Worm (Caenorhabditis elegans) whole organism, late embryonic: ENCODE data around the gene Y37E11B.10.

Experiments used
- C08G9.2 ChIP-seq: sonication (generic microtip); optimal IDR thresholded peaks from 2 replicates; lab custom pipeline; 2016; ENCODE audit warnings: mild to moderate bottlenecking, missing genetic modification characterization, moderate library complexity, missing compliant biosample characterization
- F13H6.1 ChIP-seq: sonication (generic microtip); optimal IDR thresholded peaks from 2 replicates; lab custom pipeline; 2016; ENCODE audit warnings: missing genetic modification characterization, missing compliant biosample characterization
- K02D7.2 ChIP-seq: sonication (generic microtip); optimal IDR thresholded peaks from 2 replicates; lab custom pipeline; 2017; ENCODE audit warnings: mild to moderate bottlenecking, missing genetic modification characterization, missing compliant biosample characterization
- K09A11.1 ChIP-seq: sonication (generic microtip); optimal IDR thresholded peaks from 2 replicates; lab custom pipeline; 2017; ENCODE audit warnings: antibody characterized with exemption, mild to moderate bottlenecking, missing genetic modification characterization, missing compliant biosample characterization; ENCODE audit not compliant: insufficient read depth
- T23F11.4 ChIP-seq: fragments of 200-800 bp; sonication (Bioruptor generic); optimal IDR thresholded peaks from 2 replicates; lab custom pipeline; 2018; ENCODE audit warnings: mild to moderate bottlenecking, missing genetic modification characterization, missing compliant biosample characterization
- ahr-1 ChIP-seq: sonication (generic microtip); optimal IDR thresholded peaks from 2 replicates; lab custom pipeline; 2016; ENCODE audit warnings: missing genetic modification characterization, missing compliant biosample characterization
- ama-1 ChIP-seq: fragments of 150-350 bp; optimal IDR thresholded peaks from 2 replicates; lab custom pipeline; 2014
- ceh-18 ChIP-seq: sonication (generic microtip); optimal IDR thresholded peaks from 2 replicates; lab custom pipeline; 2016; ENCODE audit warnings: missing genetic modification characterization, missing compliant biosample characterization
- ceh-19 ChIP-seq: fragments of 200-800 bp; sonication (Bioruptor generic); optimal IDR thresholded peaks from 2 replicates; lab custom pipeline; 2018; ENCODE audit warnings: mild to moderate bottlenecking, missing genetic modification characterization, missing compliant biosample characterization
- ceh-2 ChIP-seq: sonication (generic microtip); optimal IDR thresholded peaks from 2 replicates; lab custom pipeline; 2016; ENCODE audit warnings: missing genotype, missing genetic modification characterization, missing compliant biosample characterization
- ceh-22 ChIP-seq: sonication (generic microtip); optimal IDR thresholded peaks from 2 replicates; lab custom pipeline; 2017; ENCODE audit warnings: missing biosample characterization, missing genetic modification characterization
- ceh-24 ChIP-seq: sonication (generic microtip); optimal IDR thresholded peaks from 2 replicates; lab custom pipeline; 2016; ENCODE audit warnings: mild to moderate bottlenecking, missing genetic modification characterization, missing compliant biosample characterization
- ceh-31 ChIP-seq: sonication (generic microtip); optimal IDR thresholded peaks from 2 replicates; lab custom pipeline; 2016; ENCODE audit warnings: missing genetic modification characterization, missing compliant biosample characterization
- ceh-45 ChIP-seq: fragments of 200-800 bp; sonication (Bioruptor generic); IDR thresholded peaks from 2 replicates; pipeline ENCODE4 v1.3.6; 2022; ENCODE audit warnings: missing genetic modification reagents, missing genetic modification characterization, missing compliant biosample characterization
- che-1 ChIP-seq: sonication (generic microtip); optimal IDR thresholded peaks from 2 replicates; lab custom pipeline; 2016; ENCODE audit warnings: mild to moderate bottlenecking, missing genetic modification characterization, missing compliant biosample characterization
- dmd-4 ChIP-seq: sonication (generic microtip); optimal IDR thresholded peaks from 2 replicates; lab custom pipeline; 2016; ENCODE audit warnings: borderline replicate concordance, missing genetic modification characterization, missing compliant biosample characterization
- dve-1 ChIP-seq: sonication (generic microtip); optimal IDR thresholded peaks from 2 replicates; lab custom pipeline; 2017; ENCODE audit warnings: antibody characterized with exemption, mild to moderate bottlenecking, missing genetic modification characterization, missing compliant biosample characterization
- elt-2 ChIP-seq: sonication (generic microtip); optimal IDR thresholded peaks from 2 replicates; lab custom pipeline; 2016; ENCODE audit warnings: missing genetic modification reagents, missing genetic modification characterization, missing compliant biosample characterization
- ets-4 ChIP-seq: sonication (generic microtip); optimal IDR thresholded peaks from 2 replicates; lab custom pipeline; 2016; ENCODE audit warnings: missing genetic modification characterization, missing compliant biosample characterization
- fax-1 ChIP-seq: sonication (generic microtip); optimal IDR thresholded peaks from 2 replicates; lab custom pipeline; 2016; ENCODE audit warnings: missing genotype, missing genetic modification characterization, missing compliant biosample characterization
- fkh-10 ChIP-seq: fragments of 150-350 bp; optimal IDR thresholded peaks from 2 replicates; lab custom pipeline; 2014; ENCODE audit warnings: missing biosample characterization, missing genetic modification reagents, missing genetic modification characterization
- fkh-6 ChIP-seq: sonication (generic microtip); optimal IDR thresholded peaks from 2 replicates; lab custom pipeline; 2016; ENCODE audit warnings: missing genetic modification characterization, missing compliant biosample characterization
- hlh-15 ChIP-seq: sonication (generic microtip); optimal IDR thresholded peaks from 2 replicates; lab custom pipeline; 2016; ENCODE audit warnings: missing genetic modification characterization, missing compliant biosample characterization
- hlh-30 ChIP-seq: sonication (generic microtip); optimal IDR thresholded peaks from 2 replicates; lab custom pipeline; 2017; ENCODE audit warnings: antibody characterized with exemption, missing genetic modification characterization, missing compliant biosample characterization; ENCODE audit not compliant: insufficient read depth
- hlh-8 ChIP-seq: sonication (generic microtip); optimal IDR thresholded peaks from 2 replicates; lab custom pipeline; 2016; ENCODE audit warnings: missing genotype, missing genetic modification characterization, missing compliant biosample characterization
- lim-6 ChIP-seq: sonication (generic microtip); optimal IDR thresholded peaks from 2 replicates; lab custom pipeline; 2016; ENCODE audit warnings: missing genetic modification characterization, missing compliant biosample characterization
- madf-2 ChIP-seq: sonication (generic microtip); optimal IDR thresholded peaks from 2 replicates; lab custom pipeline; 2017; ENCODE audit warnings: missing genetic modification characterization, missing compliant biosample characterization
- mec-3 ChIP-seq: sonication (generic microtip); optimal IDR thresholded peaks from 2 replicates; lab custom pipeline; 2016; ENCODE audit warnings: borderline replicate concordance, missing genetic modification characterization, missing compliant biosample characterization
- nfya-1 ChIP-seq: sonication (generic microtip); optimal IDR thresholded peaks from 2 replicates; lab custom pipeline; 2017; ENCODE audit warnings: missing genetic modification characterization, mild to moderate bottlenecking, missing compliant biosample characterization, antibody characterized with exemption, moderate library complexity
- nhr-11 ChIP-seq: fragments of 150-350 bp; optimal IDR thresholded peaks from 2 replicates; lab custom pipeline; 2014; ENCODE audit warnings: missing biosample characterization, missing genetic modification characterization
- odd-2 ChIP-seq: sonication (generic microtip); optimal IDR thresholded peaks from 2 replicates; lab custom pipeline; 2017; ENCODE audit warnings: antibody characterized with exemption, mild to moderate bottlenecking, missing genetic modification characterization, missing compliant biosample characterization
- pag-3 ChIP-seq: sonication (generic microtip); optimal IDR thresholded peaks from 2 replicates; lab custom pipeline; 2016; ENCODE audit warnings: missing compliant biosample characterization, missing genetic modification characterization, borderline replicate concordance
- pha-4 ChIP-seq: fragments of 150-350 bp; optimal IDR thresholded peaks from 2 replicates; lab custom pipeline; 2018; ENCODE audit warnings: missing biosample characterization, missing genetic modification reagents, missing genetic modification characterization
- pros-1 ChIP-seq: fragments of 150-350 bp; optimal IDR thresholded peaks from 2 replicates; lab custom pipeline; 2014; ENCODE audit warnings: missing biosample characterization, missing genetic modification reagents, missing genetic modification characterization
- ref-2 ChIP-seq: sonication (generic microtip); optimal IDR thresholded peaks from 2 replicates; lab custom pipeline; 2016; ENCODE audit warnings: missing genetic modification characterization, missing compliant biosample characterization
- rnt-1 ChIP-seq: sonication (generic microtip); optimal IDR thresholded peaks from 2 replicates; lab custom pipeline; 2016; ENCODE audit warnings: missing genetic modification characterization, missing compliant biosample characterization
- sdc-2 ChIP-seq: sonication (generic microtip); optimal IDR thresholded peaks from 2 replicates; lab custom pipeline; 2016; ENCODE audit warnings: missing genotype, missing genetic modification characterization, missing compliant biosample characterization
- sox-2 ChIP-seq: fragments of 200-800 bp; sonication (Bioruptor generic); IDR thresholded peaks from 2 replicates; pipeline ENCODE4 v1.3.6; 2022; ENCODE audit warnings: missing genetic modification reagents, missing genetic modification characterization, missing compliant biosample characterization
- sox-4 ChIP-seq: sonication (generic microtip); optimal IDR thresholded peaks from 2 replicates; lab custom pipeline; 2017; ENCODE audit warnings: mild to moderate bottlenecking, missing genetic modification characterization, inconsistent platforms, missing compliant biosample characterization
- syd-9 ChIP-seq: sonication (generic microtip); optimal IDR thresholded peaks from 2 replicates; lab custom pipeline; 2016; ENCODE audit warnings: mild to moderate bottlenecking, missing genetic modification characterization, moderate library complexity, missing compliant biosample characterization
- tbx-2 ChIP-seq: sonication (generic microtip); optimal IDR thresholded peaks from 2 replicates; lab custom pipeline; 2016; ENCODE audit warnings: missing genetic modification characterization, missing compliant biosample characterization
- tbx-7 ChIP-seq: sonication (generic microtip); optimal IDR thresholded peaks from 2 replicates; lab custom pipeline; 2016; ENCODE audit warnings: missing genotype, missing genetic modification characterization, missing compliant biosample characterization
- unc-42 ChIP-seq: sonication (generic microtip); optimal IDR thresholded peaks from 2 replicates; lab custom pipeline; 2016; ENCODE audit warnings: missing genotype, missing genetic modification characterization, missing compliant biosample characterization
- unc-55 ChIP-seq: sonication (generic microtip); optimal IDR thresholded peaks from 2 replicates; lab custom pipeline; 2017; ENCODE audit warnings: missing biosample characterization, missing genetic modification reagents, missing genetic modification characterization

Gene Y37E11B.10

ce11 chrIV:3644863-3645378 lies 38.7 kb upstream of the Y37E11B.10 start:
- TF ChIP-seq pros-1 (tag; lab: Kevin White, UChicago) (no peak), ceh-24 (tag; lab: Kevin White, UChicago) (no peak), ama-1 (lab: Kevin White, UChicago) (no peak), dmd-4 (tag; lab: Kevin White, UChicago) (no peak), fkh-6 (tag; lab: Kevin White, UChicago) (no peak), ceh-22 (no peak), K02D7.2 (tag; lab: Kevin White, UChicago) (no peak), fkh-10 (GFP tag; lab: Kevin White, UChicago) (no peak), unc-55 (GFP tag; lab: Kevin White, UChicago) (no peak), pag-3 (tag; lab: Kevin White, UChicago) (no peak), che-1 (tag; lab: Kevin White, UChicago) (no peak), ceh-45 (GFP tag; lab: Robert Waterston, UW) (no peak), nfya-1 (tag; lab: Kevin White, UChicago) (no peak), madf-2 (tag; lab: Kevin White, UChicago) (no peak), unc-42 (no peak), lim-6 (tag; lab: Kevin White, UChicago) (no peak)

- TF ChIP-seq hlh-15 (tag; lab: Kevin White, UChicago) (no peak), sox-4 (tag; lab: Kevin White, UChicago) (no peak)
Observed at ce11 chrIV:3642189-3642588, 35.9 kb upstream of the Y37E11B.10 start, which contains the start of gene CC8.3. TSS of gene CC8.3 (minus strand) at chrIV:3642289.

- peak; percentile 22 for TF ChIP-seq C08G9.2 (tag; lab: Kevin White, UChicago)
- no peak for TF ChIP-seq nhr-11 (tag; lab: Kevin White, UChicago)
Observed at ce11 chrIV:3638250-3638926, 32.1 kb upstream of the Y37E11B.10 start.

ce11 chrIV:3636528-3637129 lies 30.4 kb upstream of the Y37E11B.10 start, which contains the start of gene madf-9:
TSS of gene madf-9 (plus strand) at chrIV:3637079.
- peak; percentile 41 for TF ChIP-seq ceh-2 (tag; lab: Kevin White, UChicago)
- TF ChIP-seq fax-1 (tag; lab: Kevin White, UChicago): peak; percentile 21
- TF ChIP-seq ceh-19 (GFP tag; lab: Kevin White, UChicago): peak; percentile 32
- peak; percentile 28 for TF ChIP-seq rnt-1 (tag; lab: Kevin White, UChicago)
- peak; percentile 71 for TF ChIP-seq F13H6.1 (tag; lab: Kevin White, UChicago)
- TF ChIP-seq ceh-22: no peak
- peak; percentile 36 for TF ChIP-seq dve-1 (tag; lab: Kevin White, UChicago)
- TF ChIP-seq T23F11.4 (GFP tag; lab: Kevin White, UChicago): no peak
- TF ChIP-seq ets-4 (tag; lab: Kevin White, UChicago): peak; percentile 16
- TF ChIP-seq K09A11.1 (tag; lab: Kevin White, UChicago): no peak
- TF ChIP-seq tbx-7 (tag; lab: Kevin White, UChicago): no peak
- peak; percentile 77 for TF ChIP-seq ceh-18 (tag; lab: Kevin White, UChicago)
- TF ChIP-seq C08G9.2 (tag; lab: Kevin White, UChicago): peak; percentile 32
- TF ChIP-seq unc-42: peak; percentile 22
- TF ChIP-seq ceh-31 (tag; lab: Kevin White, UChicago): peak; percentile 64
- TF ChIP-seq odd-2: no peak
- TF ChIP-seq pha-4 (tag; lab: Kevin White, UChicago): no peak
- TF ChIP-seq ahr-1 (tag; lab: Kevin White, UChicago): no peak
- TF ChIP-seq mec-3 (tag; lab: Kevin White, UChicago): no peak
- TF ChIP-seq nfya-1 (tag; lab: Kevin White, UChicago): peak; percentile 62
- peak; percentile 27 for TF ChIP-seq ref-2 (tag; lab: Kevin White, UChicago)
- TF ChIP-seq tbx-2 (tag; lab: Kevin White, UChicago): peak; percentile 61
- TF ChIP-seq hlh-8 (tag; lab: Kevin White, UChicago): no peak
- no peak for TF ChIP-seq sox-4 (tag; lab: Kevin White, UChicago)
- peak; percentile 41 for TF ChIP-seq hlh-30
- TF ChIP-seq sox-2 (GFP tag; lab: Robert Waterston, UW): no peak
- peak; percentile 43 for TF ChIP-seq sdc-2
- peak; percentile 63 for TF ChIP-seq pros-1 (tag; lab: Kevin White, UChicago)
- peak; percentile 12 for TF ChIP-seq elt-2 (tag; lab: Kevin White, UChicago)
- peak; percentile 41 for TF ChIP-seq syd-9
